Fruit fly (Drosophila melanogaster) whole organism, wandering third instar larva: ENCODE data around the gene Ir75d.

ENCODE experiments used
- Abd-B ChIP-seq: fragments of >200 bp; optimal IDR thresholded peaks from 2 replicates; lab custom pipeline; 2017; ENCODE audit warnings: missing biosample characterization, missing genetic modification characterization
- CG32264 ChIP-seq: fragments of 200-800 bp; sonication (Bioruptor generic); optimal IDR thresholded peaks from 2 replicates; lab custom pipeline; 2016; ENCODE audit warnings: missing biosample characterization, missing genetic modification characterization
- CG9705 ChIP-seq: fragments of 200-800 bp; sonication (Bioruptor generic); optimal IDR thresholded peaks from 2 replicates; lab custom pipeline; 2018; ENCODE audit warnings: missing biosample characterization, mild to moderate bottlenecking, missing genetic modification characterization
- CrebA ChIP-seq: fragments of 200-800 bp; sonication (Bioruptor generic); optimal IDR thresholded peaks from 2 replicates; lab custom pipeline; 2016; ENCODE audit warnings: missing biosample characterization, mild to moderate bottlenecking, missing genetic modification characterization, borderline replicate concordance
- Dfd ChIP-seq: fragments of >200 bp; optimal IDR thresholded peaks from 2 replicates; lab custom pipeline; 2017; ENCODE audit warnings: missing biosample characterization, missing genetic modification characterization
- Dif ChIP-seq: fragments of 200-275, 200-300 bp; sonication (Bioruptor generic); optimal IDR thresholded peaks from 2 replicates; lab custom pipeline; 2018; ENCODE audit warnings: missing biosample characterization, missing genetic modification characterization; ENCODE audit not compliant: partially characterized antibody
- GATAd ChIP-seq: sonication (Bioruptor generic); optimal IDR thresholded peaks from 2 replicates; lab custom pipeline; 2016; ENCODE audit warnings: missing biosample characterization, missing genetic modification characterization
- HLH106 ChIP-seq: fragments of 200-800 bp; optimal IDR thresholded peaks from 3 replicates; lab custom pipeline; 2019; ENCODE audit warnings: missing biosample characterization, mild to moderate bottlenecking, missing genetic modification characterization, moderate library complexity
- Hnf4 ChIP-seq: fragments of 200-800 bp; sonication (Bioruptor generic); optimal IDR thresholded peaks from 2 replicates; lab custom pipeline; 2016; ENCODE audit warnings: missing biosample characterization, mild to moderate bottlenecking, missing genetic modification characterization
- Hr78 ChIP-seq: fragments of >200 bp; optimal IDR thresholded peaks from 2 replicates; lab custom pipeline; 2017; ENCODE audit warnings: missing biosample characterization, missing genetic modification characterization
- Hr83 ChIP-seq: fragments of 200-300 bp; sonication (Bioruptor generic); optimal IDR thresholded peaks from 2 replicates; lab custom pipeline; 2016; ENCODE audit warnings: missing biosample characterization, mild to moderate bottlenecking, missing genetic modification characterization, moderate library complexity; ENCODE audit not compliant: poor library complexity, severe bottlenecking
- Jra ChIP-seq: sonication (Bioruptor generic); optimal IDR thresholded peaks from 2 replicates; lab custom pipeline; 2016; ENCODE audit warnings: missing biosample characterization, missing genetic modification characterization
- Mio ChIP-seq: sonication (Bioruptor generic); optimal IDR thresholded peaks from 2 replicates; lab custom pipeline; 2016; ENCODE audit warnings: missing biosample characterization, missing genetic modification characterization
- Myc ChIP-seq: fragments of >200 bp; optimal IDR thresholded peaks from 2 replicates; lab custom pipeline; 2017
- N ChIP-seq: fragments of >200 bp; optimal IDR thresholded peaks from 2 replicates; lab custom pipeline; 2018; ENCODE audit warnings: missing biosample characterization, missing external identifiers, missing genetic modification characterization
- OdsH ChIP-seq: fragments of 200-800 bp; sonication (Bioruptor generic); optimal IDR thresholded peaks from 2 replicates; lab custom pipeline; 2016; ENCODE audit warnings: missing biosample characterization, mild to moderate bottlenecking, missing genetic modification characterization
- Rel ChIP-seq, 2 experiments: fragments of 200-800 bp; sonication (Bioruptor generic) in 1 of 2; optimal IDR thresholded peaks; 2 replicates in 1 of 2; 3 replicates in 1 of 2; lab custom pipeline; 2016 to 2019; ENCODE audit warnings: mild to moderate bottlenecking in 2 of 2, missing biosample characterization in 2 of 2, missing genetic modification characterization in 2 of 2, moderate library complexity in 1 of 2
- Sp1 ChIP-seq: fragments of 200-800 bp; sonication (Bioruptor generic); optimal IDR thresholded peaks from 3 replicates; lab custom pipeline; 2019; ENCODE audit warnings: missing biosample characterization, mild to moderate bottlenecking, missing genetic modification characterization, moderate library complexity
- Vsx2 ChIP-seq: fragments of 200-300, 225-300 bp; sonication (Bioruptor generic); optimal IDR thresholded peaks from 2 replicates; lab custom pipeline; 2018; ENCODE audit warnings: missing biosample characterization, missing genetic modification characterization; ENCODE audit not compliant: partially characterized antibody
- br ChIP-seq: fragments of 200-800 bp; sonication (Bioruptor generic); optimal IDR thresholded peaks from 2 replicates; lab custom pipeline; 2016; ENCODE audit warnings: missing biosample characterization, missing genetic modification characterization
- brk ChIP-seq: fragments of 200-800 bp; sonication (Bioruptor generic); optimal IDR thresholded peaks from 2 replicates; lab custom pipeline; 2016; ENCODE audit warnings: missing biosample characterization, mild to moderate bottlenecking, missing genetic modification characterization
- dl ChIP-seq, 2 experiments: fragments of 175-275, 200-275 bp in 1 of 2; fragments of 200-275 bp in 1 of 2; sonication (Bioruptor generic); optimal IDR thresholded peaks; lab custom pipeline; 2018; ENCODE audit warnings: mild to moderate bottlenecking in 2 of 2, missing biosample characterization in 2 of 2, missing genetic modification characterization in 2 of 2, moderate library complexity in 2 of 2; ENCODE audit not compliant: partially characterized antibody in 2 of 2, insufficient read depth in 1 of 2
- dmrt93B ChIP-seq: fragments of 200-800 bp; sonication (Bioruptor generic); optimal IDR thresholded peaks from 2 replicates; lab custom pipeline; 2018; ENCODE audit warnings: missing biosample characterization, mild to moderate bottlenecking, missing genetic modification characterization
- dsf ChIP-seq: sonication (Bioruptor generic); optimal IDR thresholded peaks from 2 replicates; lab custom pipeline; 2016; ENCODE audit warnings: missing biosample characterization, missing genetic modification characterization, borderline replicate concordance
- ey ChIP-seq: fragments of 200-800 bp; sonication (Bioruptor generic); optimal IDR thresholded peaks from 2 replicates; lab custom pipeline; 2016; ENCODE audit warnings: missing biosample characterization, missing genetic modification characterization
- foxo ChIP-seq, 2 experiments: fragments of 200-800 bp; sonication (Bioruptor generic); optimal IDR thresholded peaks; 2 replicates in 1 of 2; 3 replicates in 1 of 2; lab custom pipeline; 2016 to 2017; ENCODE audit warnings: missing biosample characterization in 2 of 2, missing genetic modification characterization in 2 of 2
- fru ChIP-seq: fragments of 200-800 bp; sonication (Bioruptor generic); optimal IDR thresholded peaks from 3 replicates; lab custom pipeline; 2016; ENCODE audit warnings: missing biosample characterization, mild to moderate bottlenecking, missing genetic modification characterization
- h ChIP-seq: fragments of 200-800 bp; sonication (Bioruptor generic); optimal IDR thresholded peaks from 3 replicates; lab custom pipeline; 2016; ENCODE audit warnings: missing biosample characterization, mild to moderate bottlenecking, missing genetic modification characterization
- jim ChIP-seq: fragments of 175-275, 200-325 bp; sonication (Bioruptor generic); optimal IDR thresholded peaks from 2 replicates; lab custom pipeline; 2016; ENCODE audit warnings: missing biosample characterization, mild to moderate bottlenecking, missing genetic modification characterization
- lola ChIP-seq: fragments of >200 bp; optimal IDR thresholded peaks from 2 replicates; lab custom pipeline; 2017; ENCODE audit warnings: missing biosample characterization, missing genetic modification characterization
- pan ChIP-seq: fragments of >200 bp; optimal IDR thresholded peaks from 2 replicates; lab custom pipeline; 2017
- psq ChIP-seq: fragments of 200-800 bp; sonication (Bioruptor generic); optimal IDR thresholded peaks from 3 replicates; lab custom pipeline; 2017; ENCODE audit warnings: missing biosample characterization, mild to moderate bottlenecking, missing genetic modification characterization, moderate library complexity
- rgr ChIP-seq: fragments of 200-800 bp; sonication (Bioruptor generic); optimal IDR thresholded peaks from 3 replicates; lab custom pipeline; 2016; ENCODE audit warnings: missing biosample characterization, mild to moderate bottlenecking, missing genetic modification characterization
- sage ChIP-seq: fragments of 200-800 bp; sonication (Bioruptor generic); optimal IDR thresholded peaks from 2 replicates; lab custom pipeline; 2016; ENCODE audit warnings: missing biosample characterization, mild to moderate bottlenecking, missing genetic modification characterization
- sv ChIP-seq: fragments of 200-800 bp; sonication (Bioruptor generic); optimal IDR thresholded peaks from 3 replicates; lab custom pipeline; 2016; ENCODE audit warnings: missing biosample characterization, missing genetic modification characterization
- tai ChIP-seq: sonication (Bioruptor generic); optimal IDR thresholded peaks from 2 replicates; lab custom pipeline; 2016; ENCODE audit warnings: missing biosample characterization, missing genetic modification characterization
- usp ChIP-seq: fragments of >200 bp; optimal IDR thresholded peaks from 2 replicates; lab custom pipeline; 2017; ENCODE audit warnings: missing biosample characterization, missing genetic modification characterization
- woc ChIP-seq: sonication (Bioruptor generic); optimal IDR thresholded peaks from 2 replicates; lab custom pipeline; 2016; ENCODE audit warnings: missing biosample characterization, mild to moderate bottlenecking, missing genetic modification characterization

Gene Ir75d

dm6 chr3L:18890283-18891175 lies 20.5 kb downstream of the Ir75d start, which contains the start of gene CG3961:
TSS of gene CG3961 (minus strand) at chr3L:18890483.
- TF ChIP-seq Myc (lab: Kevin White, UChicago) (no peak), Jra (GFP tag; lab: Kevin White, UChicago) (peak; percentile 84), N (GFP tag; lab: Kevin White, UChicago) (no peak), usp (GFP tag; lab: Kevin White, UChicago) (no peak), Mio (GFP tag; lab: Kevin White, UChicago) (peak; percentile 61), Dif (GFP tag; lab: Kevin White, UChicago) (peak; percentile 93), dsf (GFP tag; lab: Kevin White, UChicago) (peak; percentile 88), psq (GFP tag; lab: Kevin White, UChicago) (peak; percentile 98), Hr83 (GFP tag; lab: Kevin White, UChicago) (peak; percentile 34), foxo (GFP tag; optimal IDR thresholded peaks at IDR 0.05; lab: Kevin White, UChicago) (peak in 1 of 2 experiments; percentile 99), sage (GFP tag; lab: Kevin White, UChicago) (peak; percentile 89), Hr78 (no peak), GATAd (no peak), fru (GFP tag; lab: Kevin White, UChicago) (peak; percentile 97), tai (GFP tag; lab: Kevin White, UChicago) (peak; percentile 89), jim (GFP tag; lab: Kevin White, UChicago) (no peak), rgr (GFP tag; lab: Kevin White, UChicago) (peak; percentile 98), lola (no peak), dl (GFP tag; optimal IDR thresholded peaks at IDR 0.05; lab: Kevin White, UChicago; ENCODE audit: insufficient read depth in 1 of 2, partially characterized antibody in 2 of 2) (peak; percentile 89 to 90), br (GFP tag; lab: Kevin White, UChicago) (peak; percentile 95), HLH106 (peak; percentile 99), Abd-B (GFP tag; lab: Kevin White, UChicago) (no peak), brk (GFP tag; lab: Kevin White, UChicago) (peak; percentile 96), CG9705 (peak; percentile 90), h (GFP tag; lab: Kevin White, UChicago) (peak; percentile 97), pan (lab: Kevin White, UChicago) (no peak), sv (GFP tag; lab: Kevin White, UChicago) (peak; percentile 94), OdsH (GFP tag; lab: Kevin White, UChicago) (peak; percentile 99), ey (GFP tag; lab: Kevin White, UChicago) (peak; percentile 95), CG32264 (peak; percentile 67), Hnf4 (GFP tag; lab: Kevin White, UChicago) (peak; percentile 91), CrebA (GFP tag; lab: Kevin White, UChicago) (peak; percentile 82), Vsx2 (GFP tag; lab: Kevin White, UChicago) (no peak), Sp1 (GFP tag; lab: Kevin White, UChicago) (peak; percentile 99), Rel (GFP tag; optimal IDR thresholded peaks at IDR 0.05; lab: Kevin White, UChicago) (peak; percentile 86), Rel (tag; optimal IDR thresholded peaks at IDR 0.05; lab: Kevin White, UChicago) (peak; percentile 82), woc (GFP tag; lab: Kevin White, UChicago) (peak; percentile 90), dmrt93B (peak; percentile 93), Dfd (peak; percentile 97)
